Fruit fly (Drosophila melanogaster) whole organism, embryonic: Measurements from ENCODE around the gene CG4000.

Experiments
- Abd-B ChIP-seq: fragments of 200-800 bp; sonication (Bioruptor generic); optimal IDR thresholded peaks from 2 replicates; lab custom pipeline; 2018; ENCODE audit warnings: missing biosample characterization, mild to moderate bottlenecking, missing genetic modification characterization, moderate library complexity
- Bgb ChIP-seq: fragments of 200-800 bp; sonication (Bioruptor generic); IDR thresholded peaks from 2 replicates; pipeline ENCODE4 v1.3.6; 2022; ENCODE audit warnings: missing biosample characterization, missing genetic modification characterization; ENCODE audit not compliant: partially characterized antibody
- CG1024 ChIP-seq: fragments of 200-800 bp; sonication (Bioruptor generic); IDR thresholded peaks from 2 replicates; pipeline ENCODE4 v1.3.6; 2022; ENCODE audit warnings: missing biosample characterization, missing genetic modification characterization
- CG10274 ChIP-seq: fragments of 200-800 bp; sonication (Bioruptor generic); optimal IDR thresholded peaks from 3 replicates; lab custom pipeline; 2017; ENCODE audit warnings: missing biosample characterization, mild to moderate bottlenecking, missing genetic modification characterization
- CG10321 ChIP-seq: fragments of 200-800 bp; sonication (Bioruptor generic); IDR thresholded peaks from 2 replicates; pipeline ENCODE4 v1.3.6; 2022; ENCODE audit warnings: missing biosample characterization, missing genetic modification characterization
- CG11560 ChIP-seq: fragments of 200-800 bp; sonication (Bioruptor generic); IDR thresholded peaks from 3 replicates; pipeline ENCODE4 v1.3.6; 2022; ENCODE audit warnings: missing biosample characterization, missing genetic modification characterization
- CG12071 ChIP-seq: fragments of 200-800 bp; sonication (Bioruptor generic); optimal IDR thresholded peaks from 3 replicates; lab custom pipeline; 2018; ENCODE audit warnings: missing biosample characterization, mild to moderate bottlenecking, missing genetic modification characterization
- CG12155 ChIP-seq: fragments of 200-800 bp; sonication (Bioruptor generic); optimal IDR thresholded peaks from 3 replicates; lab custom pipeline; 2016; ENCODE audit warnings: missing biosample characterization, missing genetic modification characterization
- CG12769 ChIP-seq: fragments of 200-800 bp; sonication (Bioruptor generic); optimal IDR thresholded peaks from 2 replicates; lab custom pipeline; 2019; ENCODE audit warnings: missing biosample characterization, mild to moderate bottlenecking, missing genetic modification characterization, moderate library complexity
- CG13287 ChIP-seq: fragments of 200-800 bp; sonication (Bioruptor generic); IDR thresholded peaks from 2 replicates; pipeline ENCODE4 v1.3.6; 2022; ENCODE audit warnings: missing biosample characterization, missing genetic modification characterization; ENCODE audit not compliant: partially characterized antibody
- CG14710 ChIP-seq: fragments of 200-800 bp; sonication (Bioruptor generic); optimal IDR thresholded peaks from 3 replicates; lab custom pipeline; 2019; ENCODE audit warnings: missing biosample characterization, mild to moderate bottlenecking, missing genetic modification characterization, moderate library complexity
- CG15479 ChIP-seq: fragments of 200-800 bp; sonication (Bioruptor generic); optimal IDR thresholded peaks from 3 replicates; lab custom pipeline; 2019; ENCODE audit warnings: missing biosample characterization, mild to moderate bottlenecking, missing genetic modification characterization, moderate library complexity
- CG15601 ChIP-seq: fragments of 200-800 bp; sonication (Bioruptor generic); optimal IDR thresholded peaks from 3 replicates; lab custom pipeline; 2019; ENCODE audit warnings: missing biosample characterization, mild to moderate bottlenecking, missing genetic modification characterization, moderate library complexity
- CG1603 ChIP-seq: fragments of 200-800 bp; sonication (Bioruptor generic); optimal IDR thresholded peaks from 2 replicates; lab custom pipeline; 2019; ENCODE audit warnings: missing biosample characterization, mild to moderate bottlenecking, missing genetic modification characterization, moderate library complexity
- CG16813 ChIP-seq: fragments of 200-800 bp; sonication (Bioruptor generic); IDR thresholded peaks from 3 replicates; pipeline ENCODE4 v1.3.6; 2022; ENCODE audit warnings: missing biosample characterization, missing genetic modification characterization; ENCODE audit not compliant: partially characterized antibody
- CG1832 ChIP-seq: fragments of 200-800 bp; sonication (Bioruptor generic); optimal IDR thresholded peaks from 2 replicates; lab custom pipeline; 2017; ENCODE audit warnings: missing biosample characterization, mild to moderate bottlenecking, missing genetic modification characterization, inconsistent platforms
- CG32532 ChIP-seq: fragments of 200-800 bp; sonication (Bioruptor generic); IDR thresholded peaks from 2 replicates; pipeline ENCODE4 v1.3.6; 2022; ENCODE audit warnings: missing biosample characterization, missing genetic modification characterization
- CG33213 ChIP-seq: fragments of 200-800 bp; sonication (Bioruptor generic); optimal IDR thresholded peaks from 3 replicates; lab custom pipeline; 2016; ENCODE audit warnings: missing biosample characterization, missing genetic modification characterization
- CG42726 ChIP-seq: fragments of 200-800 bp; sonication (Bioruptor generic); IDR thresholded peaks from 2 replicates; pipeline ENCODE4 v1.3.6; 2022; ENCODE audit warnings: missing biosample characterization, missing genetic modification characterization; ENCODE audit not compliant: partially characterized antibody
- CG6654 ChIP-seq: fragments of 200-800 bp; sonication (Bioruptor generic); optimal IDR thresholded peaks from 2 replicates; lab custom pipeline; 2017; ENCODE audit warnings: missing biosample characterization, mild to moderate bottlenecking, missing genetic modification characterization
- CG7271 ChIP-seq: fragments of 200-800 bp; sonication (Bioruptor generic); optimal IDR thresholded peaks from 2 replicates; lab custom pipeline; 2018; ENCODE audit warnings: missing biosample characterization, mild to moderate bottlenecking, missing genetic modification characterization, moderate library complexity
- CG8388 ChIP-seq: fragments of 200-800 bp; sonication (Bioruptor generic); optimal IDR thresholded peaks from 2 replicates; lab custom pipeline; 2019; ENCODE audit warnings: missing biosample characterization, mild to moderate bottlenecking, missing genetic modification characterization, moderate library complexity
- CG8765 ChIP-seq: fragments of 200-800 bp; sonication (Bioruptor generic); IDR thresholded peaks from 2 replicates; pipeline ENCODE4 v1.3.6; 2022; ENCODE audit warnings: missing biosample characterization, missing genetic modification characterization
- CG9215 ChIP-seq: fragments of 200-800 bp; sonication (Bioruptor generic); IDR thresholded peaks from 2 replicates; pipeline ENCODE4 v1.3.6; 2022; ENCODE audit warnings: missing biosample characterization, missing genetic modification characterization
- CG9797 ChIP-seq: fragments of 200-800 bp; sonication (Bioruptor generic); optimal IDR thresholded peaks from 3 replicates; lab custom pipeline; 2018; ENCODE audit warnings: missing biosample characterization, mild to moderate bottlenecking, missing genetic modification characterization
- CoRest ChIP-seq: fragments of 200-800 bp; sonication (Bioruptor generic); optimal IDR thresholded peaks from 3 replicates; lab custom pipeline; 2018; ENCODE audit warnings: missing biosample characterization, mild to moderate bottlenecking, missing genetic modification characterization, moderate library complexity
- Dref ChIP-seq: fragments of 200-800 bp; sonication (Bioruptor generic); IDR thresholded peaks from 2 replicates; pipeline ENCODE4 v1.3.6; 2022; ENCODE audit warnings: missing biosample characterization, missing genetic modification characterization
- Gug ChIP-seq: fragments of 200-800 bp; sonication (Bioruptor generic); IDR thresholded peaks from 4 replicates; pipeline ENCODE4 v1.3.6; 2022; ENCODE audit warnings: missing biosample characterization, missing genetic modification characterization
- NfI ChIP-seq: fragments of 200-800 bp; sonication (Bioruptor generic); optimal IDR thresholded peaks from 3 replicates; lab custom pipeline; 2018; ENCODE audit warnings: missing biosample characterization, mild to moderate bottlenecking, missing genetic modification characterization, moderate library complexity
- caup ChIP-seq: fragments of 200-800 bp; sonication (Bioruptor generic); optimal IDR thresholded peaks from 3 replicates; lab custom pipeline; 2017; ENCODE audit warnings: missing biosample characterization, mild to moderate bottlenecking, missing genetic modification characterization, moderate library complexity; ENCODE audit not compliant: severe bottlenecking
- chinmo ChIP-seq: fragments of 200-800 bp; sonication (Bioruptor generic); IDR thresholded peaks from 4 replicates; pipeline ENCODE4 v1.3.6; 2022; ENCODE audit warnings: missing biosample characterization, missing genetic modification characterization; ENCODE audit not compliant: partially characterized antibody
- dm ChIP-seq: fragments of 200-800 bp; sonication (Bioruptor generic); optimal IDR thresholded peaks from 3 replicates; lab custom pipeline; 2016; ENCODE audit warnings: missing biosample characterization, missing genetic modification characterization
- ems ChIP-seq: fragments of 200-800 bp; sonication (Bioruptor generic); optimal IDR thresholded peaks from 3 replicates; lab custom pipeline; 2016; ENCODE audit warnings: missing biosample characterization, missing genetic modification characterization
- esg ChIP-seq: fragments of 200-800 bp; sonication (Bioruptor generic); conservative IDR thresholded peaks from 2 replicates; pipeline ENCODE4 v1.3.6; 2022; ENCODE audit warnings: missing biosample characterization, missing genetic modification characterization
- eve ChIP-seq, 2 experiments: fragments of >200 bp; optimal IDR thresholded peaks; 2 replicates each; lab custom pipeline; 2017; ENCODE audit warnings: missing biosample characterization in 2 of 2, missing genetic modification characterization in 2 of 2
- gt ChIP-seq: fragments of 200-800 bp; sonication (Bioruptor generic); IDR thresholded peaks from 2 replicates; pipeline ENCODE4 v1.3.6; 2022; ENCODE audit warnings: missing biosample characterization, missing genetic modification characterization
- hkb ChIP-seq, 2 experiments: fragments of 200-800 bp in 1 of 2; fragments of >200 bp in 1 of 2; sonication (Bioruptor generic) in 1 of 2; IDR thresholded peaks in 1 of 2; optimal IDR thresholded peaks in 1 of 2; 2 replicates each; pipeline versions ENCODE4 v1.3.6 to Lab custom; 2017 to 2022; ENCODE audit warnings: missing biosample characterization in 1 of 2, missing genetic modification characterization in 1 of 2
- pan ChIP-seq, 4 experiments: fragments of >200 bp in 3 of 4; fragments of 200-800 bp in 1 of 4; sonication (Bioruptor generic) in 1 of 4; optimal IDR thresholded peaks in 3 of 4; IDR thresholded peaks in 1 of 4; 2 replicates each; pipeline versions ENCODE4 v1.3.6 to Lab custom; 2017 to 2022; ENCODE audit warnings: missing biosample characterization in 2 of 4, missing genetic modification characterization in 2 of 4, mixed read lengths in 1 of 4
- pum ChIP-seq: fragments of 200-800 bp; sonication (Bioruptor generic); optimal IDR thresholded peaks from 2 replicates; lab custom pipeline; 2016; ENCODE audit warnings: missing biosample characterization, missing genetic modification characterization
- ranshi ChIP-seq: fragments of 200-800 bp; sonication (Bioruptor generic); IDR thresholded peaks from 2 replicates; pipeline ENCODE4 v1.3.6; 2022; ENCODE audit warnings: missing biosample characterization, missing genetic modification characterization
- scrt ChIP-seq: fragments of 200-800 bp; sonication (Bioruptor generic); optimal IDR thresholded peaks from 2 replicates; lab custom pipeline; 2018; ENCODE audit warnings: missing biosample characterization, mild to moderate bottlenecking, missing genetic modification characterization, moderate library complexity
- sna ChIP-seq: fragments of 200-800 bp; sonication (Bioruptor generic); IDR thresholded peaks from 2 replicates; pipeline ENCODE4 v1.3.6; 2022; ENCODE audit warnings: missing biosample characterization, missing genetic modification characterization; ENCODE audit not compliant: partially characterized antibody
- stwl ChIP-seq: fragments of 200-800 bp; sonication (Bioruptor generic); optimal IDR thresholded peaks from 3 replicates; lab custom pipeline; 2018; ENCODE audit warnings: missing biosample characterization, mild to moderate bottlenecking, missing genetic modification characterization, moderate library complexity
- toy ChIP-seq: fragments of 200-800 bp; sonication (Bioruptor generic); IDR thresholded peaks from 2 replicates; pipeline ENCODE4 v1.3.6; 2022; ENCODE audit warnings: missing biosample characterization, missing genetic modification characterization
- trem ChIP-seq: fragments of 200-800 bp; optimal IDR thresholded peaks from 3 replicates; lab custom pipeline; 2019; ENCODE audit warnings: missing biosample characterization, mild to moderate bottlenecking, missing genetic modification characterization, moderate library complexity
- vnd ChIP-seq: fragments of 200-800 bp; sonication (Bioruptor generic); IDR thresholded peaks from 3 replicates; pipeline ENCODE4 v1.3.6; 2022; ENCODE audit warnings: missing biosample characterization, missing genetic modification characterization; ENCODE audit not compliant: partially characterized antibody

CG4000 gene

DNA sequence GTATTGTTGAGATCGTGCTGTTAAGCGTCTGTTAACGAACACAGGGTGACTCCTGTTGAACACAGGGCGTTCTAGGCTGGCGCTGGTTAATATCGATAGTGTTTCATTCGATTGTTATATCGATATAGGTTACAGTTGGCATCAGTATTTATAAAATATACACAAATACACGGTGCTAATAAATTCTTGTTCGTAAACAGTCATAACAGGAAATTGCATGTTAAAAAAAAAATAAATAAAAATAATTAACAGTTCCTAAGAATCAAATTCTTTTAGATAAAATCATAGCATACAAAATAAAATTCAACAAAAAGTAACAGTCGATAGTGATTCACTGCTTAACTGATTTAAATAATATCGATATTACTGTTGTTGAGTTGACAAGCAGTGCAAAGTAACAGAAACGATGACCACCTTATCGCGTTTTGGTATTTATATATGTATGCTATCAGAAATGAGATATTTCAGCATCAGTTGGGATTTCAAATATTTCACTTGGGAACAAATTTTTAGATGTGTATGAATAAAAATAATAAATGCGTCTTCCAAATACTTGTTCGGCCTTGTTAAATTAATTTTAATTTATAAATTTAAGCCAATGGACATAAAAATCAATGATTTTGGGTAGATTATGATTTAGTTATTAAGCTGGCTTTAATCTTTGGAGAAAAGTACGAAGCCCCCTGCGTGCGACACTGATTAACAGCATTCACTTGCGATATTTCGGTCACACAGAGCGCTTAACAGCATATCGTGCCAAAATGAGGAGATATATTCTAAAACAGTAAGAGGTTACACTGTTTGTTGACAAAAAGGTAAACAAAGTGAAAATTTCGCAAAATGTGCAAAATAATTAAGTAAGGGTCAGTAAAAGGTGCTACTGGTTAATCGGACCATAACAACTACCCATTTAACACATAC is 42.2 kb downstream of the CG4000 start, which contains the start of the genes Pi3K92E and Lrrk (continued):
- TF ChIP-seq dm (GFP tag; lab: Kevin White, UChicago) (no peak), CG15601 (no peak), eve (GFP tag; optimal IDR thresholded peaks at IDR 0.05; lab: Kevin White, UChicago) (no peak), CG8388 (GFP tag; lab: Kevin White, UChicago) (no peak), Bgb (peak; percentile 86), ranshi (GFP tag; lab: Robert Waterston, UW) (no peak), Abd-B (no peak), CG32532 (GFP tag; lab: Robert Waterston, UW) (peak; percentile 28; the same call in 1 of the 2 replicates), CG10274 (GFP tag; lab: Kevin White, UChicago) (no peak), CG7271 (peak; percentile 14), toy (GFP tag; lab: Robert Waterston, UW) (no peak), CG11560 (peak; percentile 88), scrt (GFP tag; lab: Kevin White, UChicago) (no peak), gt (GFP tag; lab: Robert Waterston, UW) (no peak), CG13287 (GFP tag; lab: Robert Waterston, UW) (peak; percentile 79), Gug (GFP tag; lab: Robert Waterston, UW) (peak; percentile 39; the same call in 1 of the 4 replicates), CG16813 (GFP tag; lab: Robert Waterston, UW) (peak; percentile 93), NfI (GFP tag; lab: Kevin White, UChicago) (peak; percentile 67), trem (tag; lab: Kevin White, UChicago) (peak; percentile 15), esg (GFP tag; lab: Robert Waterston, UW) (no peak), pan (optimal IDR thresholded peaks at IDR 0.05; lab: Kevin White, UChicago) (no peak), pan (GFP tag; optimal IDR thresholded peaks at IDR 0.05 in 1 of 2, IDR thresholded peaks at IDR 0.05 in 1 of 2) (peak in 1 of 2 experiments; percentile 8), chinmo (GFP tag; lab: Robert Waterston, UW) (peak; percentile 77; the same call in 2 of the 4 replicates), CG12769 (tag; lab: Kevin White, UChicago) (no peak), sna (GFP tag; lab: Robert Waterston, UW) (peak; percentile 88), CG1832 (no peak), hkb (optimal IDR thresholded peaks at IDR 0.05; lab: Kevin White, UChicago) (no peak), hkb (GFP tag; IDR thresholded peaks at IDR 0.05; lab: Robert Waterston, UW) (0 out of 2 replicates have a peak, but pooled peaks have one; percentile 5), CG42726 (peak; percentile 84), CG12071 (no peak), CG15479 (no peak), CoRest (tag; lab: Kevin White, UChicago) (peak; percentile 62), CG8765 (GFP tag; lab: Robert Waterston, UW) (no peak), CG12155 (GFP tag; lab: Kevin White, UChicago) (no peak), CG33213 (GFP tag; lab: Kevin White, UChicago) (peak; percentile 21), pum (no peak), CG10321 (no peak), CG14710 (peak; percentile 29), CG6654 (GFP tag; lab: Kevin White, UChicago) (no peak), CG1024 (GFP tag; lab: Robert Waterston, UW) (peak; percentile 17; the same call in 1 of the 2 replicates), caup (GFP tag; lab: Kevin White, UChicago) (peak; percentile 25), vnd (peak; percentile 73), CG1603 (tag; lab: Kevin White, UChicago) (peak; percentile 14), Dref (peak; percentile 81), ems (GFP tag; lab: Kevin White, UChicago) (no peak), CG9215 (GFP tag; lab: Robert Waterston, UW) (no peak), CG9797 (GFP tag; lab: Kevin White, UChicago) (peak; percentile 51), stwl (tag; lab: Kevin White, UChicago) (peak; percentile 4)
